Worm (Caenorhabditis elegans): Measurements from ENCODE around the gene frpr-18.

DNA sequence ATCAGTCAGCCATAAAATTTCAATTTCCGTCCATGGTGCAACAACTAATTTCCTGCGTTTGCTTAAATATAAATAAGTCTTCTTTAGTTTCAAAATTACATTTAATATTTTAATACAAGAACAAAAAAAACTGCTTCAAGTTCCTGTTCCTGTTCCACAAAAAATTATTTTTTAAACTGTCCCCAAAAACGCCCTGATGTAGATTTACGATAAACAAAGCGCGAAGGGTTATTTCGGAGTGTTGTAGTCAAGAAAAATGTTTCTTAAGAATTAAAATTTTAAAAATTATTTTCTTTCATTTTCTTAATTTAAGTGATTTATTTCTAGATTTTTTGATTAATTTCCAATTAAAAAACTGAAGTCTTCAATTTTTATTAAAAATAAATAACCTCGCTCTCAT lies 31.5 kb upstream of the frpr-18 start, which contains the start of gene T15B7.15:
- TF ChIP-seq lsy-2 (tag; optimal IDR thresholded peaks at IDR 0.05) (no peak), ZK337.2 (GFP tag; IDR thresholded peaks at IDR 0.05) (no peak), ztf-11 (tag; optimal IDR thresholded peaks at IDR 0.05) (no peak)

Data from whole organism, L4 larva.